Fruit fly (Drosophila melanogaster) Kc167 (cell line): ENCODE results near the gene CG12278.

Experiments used
- Myc ChIP-seq: fragments of >200 bp; optimal IDR thresholded peaks from 2 replicates; lab custom pipeline; 2017; ENCODE audit warnings: missing external identifiers
- Sin3A ChIP-seq: fragments of >200 bp; optimal IDR thresholded peaks from 2 replicates; lab custom pipeline; 2018; ENCODE audit warnings: missing external identifiers
- h ChIP-seq: fragments of >200 bp; optimal IDR thresholded peaks from 3 replicates; lab custom pipeline; 2018; ENCODE audit warnings: missing external identifiers
- insv ChIP-seq: fragments of >200 bp; optimal IDR thresholded peaks from 3 replicates; lab custom pipeline; 2018; ENCODE audit warnings: missing external identifiers
- psq ChIP-seq: fragments of >200 bp; optimal IDR thresholded peaks from 2 replicates; lab custom pipeline; 2017; ENCODE audit warnings: missing external identifiers

- TF ChIP-seq Myc (no peak), psq (lab: Kevin White, UChicago) (no peak), h (lab: Kevin White, UChicago) (no peak), insv (lab: Kevin White, UChicago) (no peak), Sin3A (lab: Kevin White, UChicago) (no peak)
These were observed 47.6 kb downstream of the CG12278 start for dm6 chr3R:21091500-21091899.
